Fruit fly (Drosophila melanogaster): Measurements from ENCODE around the gene CG14830.

DNA sequence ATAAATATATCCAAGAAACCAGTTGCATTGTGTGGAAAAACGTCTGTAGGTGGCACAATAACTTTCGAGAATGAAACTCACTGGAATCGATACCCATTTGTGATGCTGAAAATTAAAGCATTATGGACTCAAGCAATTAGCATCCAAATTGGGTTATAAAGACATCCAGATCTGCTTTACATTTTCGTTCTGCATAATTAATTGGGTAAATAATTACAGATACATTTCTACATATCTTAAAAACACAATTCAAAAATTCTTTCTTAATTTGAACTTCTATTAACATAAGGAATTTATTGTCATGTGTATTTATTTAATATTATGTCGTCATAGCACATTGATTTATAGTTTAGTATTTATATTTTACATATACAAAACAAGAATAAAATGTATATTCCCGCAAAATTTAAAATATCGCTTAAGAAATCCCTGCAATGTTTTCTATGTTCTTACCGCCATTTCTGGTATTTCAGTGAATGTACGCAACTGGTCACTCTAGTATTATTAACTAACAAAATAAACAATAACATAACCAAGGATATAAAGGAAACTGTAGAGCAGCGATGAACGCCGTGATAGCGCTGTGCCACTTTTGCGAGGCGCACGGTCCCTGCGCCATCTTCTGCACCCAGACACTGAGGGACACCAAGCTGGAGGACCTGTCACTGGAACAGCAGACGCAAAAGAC lies 25.5 kb downstream of the CG14830 start, which contains the start of the genes CG14829 and BHD:
- no peak for TF ChIP-seq CG6854 (GFP tag; optimal IDR thresholded peaks at IDR 0.05)
- TF ChIP-seq Gug (GFP tag; IDR thresholded peaks at IDR 0.05) = no peak
- TF ChIP-seq vri (GFP tag; optimal IDR thresholded peaks at IDR 0.05) = peak; percentile 35
- TF ChIP-seq eg (GFP tag; IDR thresholded peaks at IDR 0.05) = no peak
- TF ChIP-seq CG16779 (tag; optimal IDR thresholded peaks at IDR 0.05) = no peak
- peak; percentile 73 for TF ChIP-seq fkh (GFP tag; optimal IDR thresholded peaks at IDR 0.05)
- no peak for TF ChIP-seq dsx (GFP tag; optimal IDR thresholded peaks at IDR 0.05; ENCODE audit: poor library complexity, severe bottlenecking)
- no peak for TF ChIP-seq CG3919 (GFP tag; optimal IDR thresholded peaks at IDR 0.05)
- no peak for TF ChIP-seq Smox (GFP tag; optimal IDR thresholded peaks at IDR 0.05)

All from whole organism, prepupa.